Worm (Caenorhabditis elegans): ENCODE results near the gene nlp-19.

DNA sequence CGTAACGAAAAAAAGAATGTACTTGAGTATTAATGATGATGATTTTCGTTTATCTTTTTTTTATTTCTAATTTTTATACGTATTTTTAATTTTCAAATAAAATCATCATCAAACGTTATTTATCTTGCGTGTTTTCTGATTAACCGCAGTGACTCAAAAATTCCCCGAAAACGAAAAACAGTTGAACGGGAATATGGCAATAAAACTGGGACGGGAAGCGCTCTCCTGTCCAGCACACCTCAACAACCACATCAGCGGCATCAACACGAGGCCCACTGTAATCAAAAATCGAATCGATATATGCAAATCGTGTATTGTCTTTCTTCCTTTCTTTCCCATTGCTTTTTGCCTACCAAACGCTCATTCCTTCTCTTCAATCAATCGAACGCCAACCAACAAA, 609 bp downstream of the nlp-19 start, which contains the start of gene K09C8.2:
- no peak for TF ChIP-seq nhr-76 (tag; optimal IDR thresholded peaks at IDR 0.05)
- TF ChIP-seq lsy-2 (tag; optimal IDR thresholded peaks at IDR 0.05), result no peak
- TF ChIP-seq ces-1 (GFP tag; optimal IDR thresholded peaks at IDR 0.05), result no peak
- no peak for TF ChIP-seq unc-39 (tag; optimal IDR thresholded peaks at IDR 0.05)
- TF ChIP-seq nhr-28 (tag; optimal IDR thresholded peaks at IDR 0.05), result no peak
- no peak for TF ChIP-seq elt-3 (tag; optimal IDR thresholded peaks at IDR 0.05)
- no peak for TF ChIP-seq M03D4.4 (tag; optimal IDR thresholded peaks at IDR 0.05)
- no peak for TF ChIP-seq nhr-12 (tag; optimal IDR thresholded peaks at IDR 0.05)
- no peak for TF ChIP-seq snpc-4 (tag; optimal IDR thresholded peaks at IDR 0.05)
- no peak for TF ChIP-seq ztf-11 (tag; optimal IDR thresholded peaks at IDR 0.05)

All from whole organism, mixed stage, embryonic.